Worm (Caenorhabditis elegans) whole organism, early embryonic: ENCODE measurements around the gene mop-25.2.

Experiments used
- B0310.2 ChIP-seq: sonication (generic microtip); optimal IDR thresholded peaks from 2 replicates; lab custom pipeline; 2016; ENCODE audit warnings: mild to moderate bottlenecking, missing genetic modification characterization, missing compliant biosample characterization
- aly-1 ChIP-seq: sonication (generic microtip); optimal IDR thresholded peaks from 2 replicates; lab custom pipeline; 2016; ENCODE audit warnings: missing genetic modification characterization, missing compliant biosample characterization
- ceh-36 ChIP-seq: sonication (generic microtip); optimal IDR thresholded peaks from 2 replicates; lab custom pipeline; 2016; ENCODE audit warnings: missing genetic modification characterization, inconsistent platforms, missing compliant biosample characterization
- hnd-1 ChIP-seq: sonication (generic microtip); optimal IDR thresholded peaks from 2 replicates; lab custom pipeline; 2016; ENCODE audit warnings: missing genetic modification characterization, missing compliant biosample characterization
- tra-4 ChIP-seq: sonication (generic microtip); optimal IDR thresholded peaks from 2 replicates; lab custom pipeline; 2017; ENCODE audit warnings: missing genetic modification characterization, missing compliant biosample characterization

- TF ChIP-seq tra-4 (tag; lab: Kevin White, UChicago) (no peak), B0310.2 (tag; lab: Kevin White, UChicago) (no peak), hnd-1 (no peak), ceh-36 (tag; lab: Kevin White, UChicago) (no peak), aly-1 (tag; lab: Kevin White, UChicago) (no peak)
These were observed 9.6 kb upstream of the mop-25.2 start for ce11 chrII:9713083-9713482.
